Fruit fly (Drosophila melanogaster): ENCODE measurements around the gene Atx-1.

Atx-1 gene

dm6 chrX:6852574-6852973 is 29.6 kb downstream of the Atx-1 start:
- TF ChIP-seq CG17801 (GFP tag; optimal IDR thresholded peaks at IDR 0.05; ENCODE audit: partially characterized antibody) = peak; percentile 93

dm6 chrX:6853384-6853783 is 30.4 kb downstream of the Atx-1 start:
- no peak for TF ChIP-seq CG17801 (GFP tag; optimal IDR thresholded peaks at IDR 0.05; ENCODE audit: partially characterized antibody)

dm6 chrX:6854563-6854962 is 31.6 kb downstream of the Atx-1 start:
- peak; percentile 0 for TF ChIP-seq CG17801 (GFP tag; optimal IDR thresholded peaks at IDR 0.05; ENCODE audit: partially characterized antibody)

dm6 chrX:6855366-6856200 is 32.6 kb downstream of the Atx-1 start:
- no peak for TF ChIP-seq CG17801 (GFP tag; optimal IDR thresholded peaks at IDR 0.05; ENCODE audit: partially characterized antibody)

dm6 chrX:6856332-6856995 is 33.5 kb downstream of the Atx-1 start:
- TF ChIP-seq CG17801 (GFP tag; optimal IDR thresholded peaks at IDR 0.05; ENCODE audit: partially characterized antibody) = peak; percentile 84

- TF ChIP-seq CG17801 (GFP tag; optimal IDR thresholded peaks at IDR 0.05; ENCODE audit: partially characterized antibody) = no peak
Measured at dm6 chrX:6857269-6857668, 34.3 kb downstream of the Atx-1 start.

dm6 chrX:6857693-6858092 is 34.7 kb downstream of the Atx-1 start:
- no peak for TF ChIP-seq CG17801 (GFP tag; optimal IDR thresholded peaks at IDR 0.05; ENCODE audit: partially characterized antibody)

dm6 chrX:6859245-6859644 is 36.2 kb downstream of the Atx-1 start:
- TF ChIP-seq CG17801 (GFP tag; optimal IDR thresholded peaks at IDR 0.05; ENCODE audit: partially characterized antibody) = no peak

- peak; percentile 81 for TF ChIP-seq CG17801 (GFP tag; optimal IDR thresholded peaks at IDR 0.05; ENCODE audit: partially characterized antibody)
Measured at dm6 chrX:6859756-6860412, 36.9 kb downstream of the Atx-1 start.

- TF ChIP-seq CG17801 (GFP tag; optimal IDR thresholded peaks at IDR 0.05; ENCODE audit: partially characterized antibody) = no peak
Measured at dm6 chrX:6860413-6861089, 37.5 kb downstream of the Atx-1 start.

dm6 chrX:6861523-6862077 is 38.6 kb downstream of the Atx-1 start:
- peak; percentile 89 for TF ChIP-seq CG17801 (GFP tag; optimal IDR thresholded peaks at IDR 0.05; ENCODE audit: partially characterized antibody)

dm6 chrX:6862521-6863288 is 39.7 kb downstream of the Atx-1 start:
- TF ChIP-seq CG17801 (GFP tag; optimal IDR thresholded peaks at IDR 0.05; ENCODE audit: partially characterized antibody) = no peak

- TF ChIP-seq CG17801 (GFP tag; optimal IDR thresholded peaks at IDR 0.05; ENCODE audit: partially characterized antibody) = peak; percentile 99
Measured at dm6 chrX:6863289-6863938, 40.4 kb downstream of the Atx-1 start, which contains the start of gene CG43736. CG43736 (plus strand) TSS chrX:6863888.

- no peak for TF ChIP-seq CG17801 (GFP tag; optimal IDR thresholded peaks at IDR 0.05; ENCODE audit: partially characterized antibody)
Measured at dm6 chrX:6865039-6865438, 42.0 kb downstream of the Atx-1 start.
